Worm (Caenorhabditis elegans) whole organism, L2 larva: ENCODE data around the gene H41C03.2.
A peak's percentile ranks its signal among the peaks of the same experiment; 100 is the strongest.

Experiments used
- alr-1 ChIP-seq: fragments of 150-350 bp; optimal IDR thresholded peaks from 2 replicates; lab custom pipeline; 2014; ENCODE audit warnings: missing biosample characterization, missing genetic modification characterization
- ceh-16 ChIP-seq: fragments of 150-350 bp; optimal IDR thresholded peaks from 2 replicates; lab custom pipeline; 2014; ENCODE audit warnings: missing biosample characterization, missing genetic modification characterization
- elt-1 ChIP-seq: fragments of 150-350 bp; optimal IDR thresholded peaks from 2 replicates; lab custom pipeline; 2014; ENCODE audit warnings: missing biosample characterization, missing genetic modification characterization
- nhr-77 ChIP-seq: fragments of 150-350 bp; optimal IDR thresholded peaks from 2 replicates; lab custom pipeline; 2014; ENCODE audit warnings: missing biosample characterization, missing genetic modification characterization
- sma-3 ChIP-seq: sonication (generic microtip); optimal IDR thresholded peaks from 2 replicates; lab custom pipeline; 2016; ENCODE audit warnings: missing genetic modification reagents, missing genetic modification characterization, missing compliant biosample characterization
- unc-39 ChIP-seq: fragments of 150-350 bp; optimal IDR thresholded peaks from 2 replicates; lab custom pipeline; 2014; ENCODE audit warnings: missing biosample characterization, missing genetic modification characterization
- unc-55 ChIP-seq: fragments of 150-350 bp; sonication (generic microtip); optimal IDR thresholded peaks from 3 replicates; lab custom pipeline; 2014; ENCODE audit warnings: missing biosample characterization, missing genetic modification reagents, missing genetic modification characterization

DNA sequence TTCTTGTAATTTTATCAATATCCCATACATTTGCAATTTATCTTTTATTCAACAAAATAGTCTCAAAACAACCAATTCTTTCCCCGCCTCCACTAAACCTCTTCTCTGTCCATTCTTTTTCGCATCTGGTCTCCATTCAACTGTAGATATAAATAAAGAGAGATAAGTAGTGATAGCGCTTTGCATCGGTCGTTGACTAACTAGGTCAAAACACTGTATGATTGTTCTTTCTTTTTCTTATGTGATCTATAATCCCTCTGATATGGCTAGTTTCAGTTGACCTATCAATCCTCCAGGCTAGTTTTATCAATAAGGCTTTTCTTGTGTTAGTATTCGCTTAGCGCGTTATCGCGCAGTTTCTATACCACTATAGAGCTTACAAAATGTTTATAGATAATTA is 1.4 kb upstream of the H41C03.2 start:
- no peak for TF ChIP-seq ceh-16 (tag; lab: Kevin White, UChicago)
- no peak for TF ChIP-seq elt-1 (tag; lab: Kevin White, UChicago)
- no peak for TF ChIP-seq unc-39 (tag; lab: Kevin White, UChicago)
- TF ChIP-seq unc-55, result no peak
- TF ChIP-seq alr-1 (tag; lab: Kevin White, UChicago), result no peak
- TF ChIP-seq nhr-77 (tag; lab: Kevin White, UChicago), result no peak
- TF ChIP-seq sma-3 (GFP tag; lab: Kevin White, UChicago), result peak; percentile 16
